Fruit fly (Drosophila melanogaster) whole organism, embryonic: ENCODE data around the gene CG15894.

ENCODE experiments used
- Bdp1 ChIP-seq: fragments of 200-800 bp; sonication (Bioruptor generic); optimal IDR thresholded peaks from 3 replicates; lab custom pipeline; 2016; ENCODE audit warnings: missing biosample characterization, missing genetic modification characterization
- Blimp-1 ChIP-seq: fragments of 200-800 bp; sonication (Bioruptor generic); optimal IDR thresholded peaks from 3 replicates; lab custom pipeline; 2018; ENCODE audit warnings: missing biosample characterization, missing genetic modification characterization, mild to moderate bottlenecking, moderate library complexity, missing genetic modification reagents
- Bteb2 ChIP-seq: fragments of 200-800 bp; sonication (Bioruptor generic); optimal IDR thresholded peaks from 2 replicates; lab custom pipeline; 2016; ENCODE audit warnings: missing biosample characterization, missing genetic modification characterization
- CG10543 ChIP-seq: fragments of 200-800 bp; sonication (Bioruptor generic); optimal IDR thresholded peaks from 3 replicates; lab custom pipeline; 2017; ENCODE audit warnings: missing biosample characterization, mild to moderate bottlenecking, missing genetic modification characterization, moderate library complexity
- CG10959 ChIP-seq: fragments of 200-800 bp; sonication (Bioruptor generic); IDR thresholded peaks from 2 replicates; pipeline ENCODE4 v1.3.6; 2022; ENCODE audit warnings: missing biosample characterization, missing genetic modification characterization
- CG11456 ChIP-seq: fragments of 200-800 bp; sonication (Bioruptor generic); IDR thresholded peaks from 3 replicates; pipeline ENCODE4 v1.3.6; 2022; ENCODE audit warnings: missing biosample characterization, missing genetic modification characterization
- CG11723 ChIP-seq: fragments of 200-800 bp; sonication (Bioruptor generic); optimal IDR thresholded peaks from 2 replicates; lab custom pipeline; 2017; ENCODE audit warnings: missing biosample characterization, mild to moderate bottlenecking, missing genetic modification characterization
- CG1647 ChIP-seq: fragments of 200-800 bp; sonication (Bioruptor generic); optimal IDR thresholded peaks from 3 replicates; lab custom pipeline; 2016; ENCODE audit warnings: missing biosample characterization, missing genetic modification characterization
- CG17359 ChIP-seq: fragments of 200-800 bp; sonication (Bioruptor generic); optimal IDR thresholded peaks from 3 replicates; lab custom pipeline; 2018; ENCODE audit warnings: missing biosample characterization, mild to moderate bottlenecking, missing genetic modification characterization, moderate library complexity
- CG17802 ChIP-seq: fragments of 200-800 bp; sonication (Bioruptor generic); optimal IDR thresholded peaks from 2 replicates; lab custom pipeline; 2018; ENCODE audit warnings: missing biosample characterization, mild to moderate bottlenecking, missing genetic modification characterization, moderate library complexity
- CG2129 ChIP-seq: fragments of 200-800 bp; sonication (Bioruptor generic); IDR thresholded peaks from 2 replicates; pipeline ENCODE4 v1.3.6; 2022; ENCODE audit warnings: missing biosample characterization, missing genetic modification characterization; ENCODE audit not compliant: partially characterized antibody
- CG2202 ChIP-seq: fragments of 200-800 bp; sonication (Bioruptor generic); optimal IDR thresholded peaks from 2 replicates; lab custom pipeline; 2018; ENCODE audit warnings: missing biosample characterization, mild to moderate bottlenecking, missing genetic modification characterization
- CG3995 ChIP-seq: fragments of 200-800 bp; sonication (Bioruptor generic); optimal IDR thresholded peaks from 3 replicates; lab custom pipeline; 2016; ENCODE audit warnings: missing biosample characterization, missing genetic modification characterization
- CG4282 ChIP-seq: fragments of 200-800 bp; sonication (Bioruptor generic); optimal IDR thresholded peaks from 2 replicates; lab custom pipeline; 2016; ENCODE audit warnings: missing biosample characterization, missing genetic modification characterization
- CG4730 ChIP-seq: fragments of 200-800 bp; sonication (Bioruptor generic); IDR thresholded peaks from 2 replicates; pipeline ENCODE4 v1.3.6; 2022; ENCODE audit warnings: missing biosample characterization, missing genetic modification characterization
- CG5180 ChIP-seq: fragments of 200-800 bp; sonication (Bioruptor generic); optimal IDR thresholded peaks from 3 replicates; lab custom pipeline; 2017; ENCODE audit warnings: missing biosample characterization, missing genetic modification characterization, mild to moderate bottlenecking, moderate library complexity, missing genetic modification reagents
- CG6683 ChIP-seq: fragments of 200-800 bp; sonication (Bioruptor generic); optimal IDR thresholded peaks from 2 replicates; lab custom pipeline; 2017; ENCODE audit warnings: missing biosample characterization, mild to moderate bottlenecking, missing genetic modification characterization, missing genetic modification reagents
- CG7745 ChIP-seq: fragments of 200-800 bp; sonication (Bioruptor generic); optimal IDR thresholded peaks from 2 replicates; lab custom pipeline; 2018; ENCODE audit warnings: missing biosample characterization, mild to moderate bottlenecking, missing genetic modification characterization, moderate library complexity
- CG8089 ChIP-seq: fragments of 200-800 bp; sonication (Bioruptor generic); optimal IDR thresholded peaks from 3 replicates; lab custom pipeline; 2016; ENCODE audit warnings: missing biosample characterization, missing genetic modification characterization
- CG8765 ChIP-seq: fragments of 200-800 bp; sonication (Bioruptor generic); IDR thresholded peaks from 2 replicates; pipeline ENCODE4 v1.3.6; 2022; ENCODE audit warnings: missing biosample characterization, missing genetic modification characterization
- CG9215 ChIP-seq: fragments of 200-800 bp; sonication (Bioruptor generic); IDR thresholded peaks from 2 replicates; pipeline ENCODE4 v1.3.6; 2022; ENCODE audit warnings: missing biosample characterization, missing genetic modification characterization
- H2.0 ChIP-seq: fragments of 200-800 bp; sonication (Bioruptor generic); IDR thresholded peaks from 2 replicates; pipeline ENCODE4 v1.3.6; 2022; ENCODE audit warnings: missing biosample characterization, missing genetic modification characterization
- HLHmδ ChIP-seq: fragments of 200-800 bp; sonication (Bioruptor generic); optimal IDR thresholded peaks from 2 replicates; lab custom pipeline; 2018; ENCODE audit warnings: missing biosample characterization, mild to moderate bottlenecking, missing genetic modification characterization, moderate library complexity
- Jarid2 ChIP-seq: fragments of 200-800 bp; sonication (Bioruptor generic); optimal IDR thresholded peaks from 3 replicates; lab custom pipeline; 2017; ENCODE audit warnings: mild to moderate bottlenecking, missing biosample characterization, missing genetic modification reagents, missing genetic modification characterization
- Lim3 ChIP-seq: fragments of 200-800 bp; sonication (Bioruptor generic); IDR thresholded peaks from 2 replicates; pipeline ENCODE4 v1.3.6; 2022; ENCODE audit warnings: missing biosample characterization, missing genetic modification characterization
- Mad ChIP-seq: fragments of 200-800 bp; sonication (Bioruptor generic); optimal IDR thresholded peaks from 2 replicates; lab custom pipeline; 2016; ENCODE audit warnings: missing biosample characterization, missing genetic modification characterization
- Nf-YA ChIP-seq: fragments of 200-800 bp; sonication (Bioruptor generic); IDR thresholded peaks from 2 replicates; pipeline ENCODE4 v1.3.6; 2022; ENCODE audit warnings: missing biosample characterization, missing genetic modification characterization
- Optix ChIP-seq: fragments of 200-800 bp; sonication (Bioruptor generic); IDR thresholded peaks from 3 replicates; pipeline ENCODE4 v1.3.6; 2022; ENCODE audit warnings: missing biosample characterization, missing genetic modification characterization
- Rfx ChIP-seq: fragments of 200-800 bp; sonication (Bioruptor generic); IDR thresholded peaks from 2 replicates; pipeline ENCODE4 v1.3.6; 2022; ENCODE audit warnings: missing biosample characterization, missing genetic modification characterization
- Six4 ChIP-seq: fragments of 200-800 bp; sonication (Bioruptor generic); optimal IDR thresholded peaks from 2 replicates; lab custom pipeline; 2016; ENCODE audit warnings: missing biosample characterization, missing genetic modification characterization
- Sry-β ChIP-seq: fragments of 200-800 bp; sonication (Bioruptor generic); optimal IDR thresholded peaks from 2 replicates; lab custom pipeline; 2018; ENCODE audit warnings: missing biosample characterization, mild to moderate bottlenecking, missing genetic modification characterization, moderate library complexity
- ac ChIP-seq: fragments of 200-800 bp; sonication (Bioruptor generic); optimal IDR thresholded peaks from 3 replicates; lab custom pipeline; 2017; ENCODE audit warnings: missing biosample characterization, mild to moderate bottlenecking, missing genetic modification characterization
- aop ChIP-seq: fragments of 200-800 bp; sonication (Bioruptor generic); IDR thresholded peaks from 2 replicates; pipeline ENCODE4 v1.3.6; 2022; ENCODE audit warnings: missing biosample characterization, missing genetic modification characterization
- ap ChIP-seq: fragments of 200-800 bp; sonication (Bioruptor generic); IDR thresholded peaks from 2 replicates; pipeline ENCODE4 v1.3.6; 2022; ENCODE audit warnings: missing biosample characterization, missing genetic modification characterization
- ase ChIP-seq: fragments of 200-800 bp; sonication (Bioruptor generic); IDR thresholded peaks from 3 replicates; pipeline ENCODE4 v1.3.6; 2022; ENCODE audit warnings: missing biosample characterization, missing genetic modification characterization
- da ChIP-seq: fragments of 200-800 bp; sonication (Bioruptor generic); optimal IDR thresholded peaks from 2 replicates; lab custom pipeline; 2016; ENCODE audit warnings: missing biosample characterization, missing genetic modification characterization
- danr ChIP-seq: fragments of 200-800 bp; sonication (Bioruptor generic); IDR thresholded peaks from 2 replicates; pipeline ENCODE4 v1.3.6; 2022; ENCODE audit warnings: missing biosample characterization, missing genetic modification characterization
- ems ChIP-seq: fragments of 200-800 bp; sonication (Bioruptor generic); optimal IDR thresholded peaks from 3 replicates; lab custom pipeline; 2016; ENCODE audit warnings: missing biosample characterization, missing genetic modification characterization
- gsb ChIP-seq: fragments of 200-800 bp; sonication (Bioruptor generic); IDR thresholded peaks from 2 replicates; pipeline ENCODE4 v1.3.6; 2022; ENCODE audit warnings: missing biosample characterization, missing genetic modification characterization
- inv ChIP-seq: fragments of 200-800 bp; sonication (Bioruptor generic); IDR thresholded peaks from 2 replicates; pipeline ENCODE4 v1.3.6; 2022; ENCODE audit warnings: missing biosample characterization, missing genetic modification characterization; ENCODE audit not compliant: partially characterized antibody
- luna ChIP-seq: fragments of 200-800 bp; sonication (Bioruptor generic); optimal IDR thresholded peaks from 2 replicates; lab custom pipeline; 2016; ENCODE audit warnings: missing biosample characterization, missing genetic modification characterization
- oc ChIP-seq: fragments of 200-800 bp; sonication (Bioruptor generic); optimal IDR thresholded peaks from 2 replicates; lab custom pipeline; 2018; ENCODE audit warnings: missing biosample characterization, mild to moderate bottlenecking, missing genetic modification characterization, moderate library complexity
- pfk ChIP-seq: fragments of 200-800 bp; sonication (Bioruptor generic); optimal IDR thresholded peaks from 2 replicates; lab custom pipeline; 2018; ENCODE audit warnings: missing biosample characterization, mild to moderate bottlenecking, missing genetic modification characterization, moderate library complexity
- prd ChIP-seq, 3 experiments: fragments of >200 bp in 2 of 3; fragments of 200-800 bp in 1 of 3; sonication (Bioruptor generic) in 1 of 3; optimal IDR thresholded peaks in 2 of 3; IDR thresholded peaks in 1 of 3; 2 replicates in 2 of 3; 3 replicates in 1 of 3; pipeline versions ENCODE4 v1.3.6 to Lab custom; 2017 to 2022; ENCODE audit warnings: missing biosample characterization in 1 of 3, missing genetic modification characterization in 1 of 3
- ssp ChIP-seq: fragments of 200-800 bp; sonication (Bioruptor generic); IDR thresholded peaks from 2 replicates; pipeline ENCODE4 v1.3.6; 2022; ENCODE audit warnings: missing biosample characterization, missing genetic modification characterization
- stwl ChIP-seq: fragments of 200-800 bp; sonication (Bioruptor generic); optimal IDR thresholded peaks from 3 replicates; lab custom pipeline; 2018; ENCODE audit warnings: missing biosample characterization, mild to moderate bottlenecking, missing genetic modification characterization, moderate library complexity
- tll ChIP-seq, 2 experiments: fragments of 200-800 bp in 1 of 2; fragments of >200 bp in 1 of 2; sonication (Bioruptor generic) in 1 of 2; optimal IDR thresholded peaks; 2 replicates each; lab custom pipeline; 2017 to 2019; ENCODE audit warnings: missing biosample characterization in 2 of 2, missing genetic modification characterization in 2 of 2, mild to moderate bottlenecking in 1 of 2, moderate library complexity in 1 of 2
- tna ChIP-seq: fragments of 200-800 bp; sonication (Bioruptor generic); IDR thresholded peaks from 2 replicates; pipeline ENCODE4 v1.3.6; 2022; ENCODE audit warnings: missing biosample characterization, missing genetic modification characterization; ENCODE audit not compliant: partially characterized antibody
- vfl ChIP-seq: fragments of 200-800 bp; sonication (Bioruptor generic); optimal IDR thresholded peaks from 2 replicates; lab custom pipeline; 2016; ENCODE audit warnings: missing biosample characterization, missing genetic modification characterization
- vnd ChIP-seq: fragments of 200-800 bp; sonication (Bioruptor generic); IDR thresholded peaks from 3 replicates; pipeline ENCODE4 v1.3.6; 2022; ENCODE audit warnings: missing biosample characterization, missing genetic modification characterization; ENCODE audit not compliant: partially characterized antibody

Gene CG15894

dm6 chrX:6267187-6267711 lies 41.8 kb upstream of the CG15894 start, which contains the start of gene schlank (continued):
- no peak for TF ChIP-seq CG5180 (GFP tag; lab: Kevin White, UChicago)
- peak; percentile 47 for TF ChIP-seq CG8089
- TF ChIP-seq prd (optimal IDR thresholded peaks at IDR 0.05; lab: Kevin White, UChicago) = no peak
- TF ChIP-seq prd (GFP tag; IDR thresholded peaks at IDR 0.05; lab: Robert Waterston, UW) = peak; percentile 81
- peak; percentile 32 for TF ChIP-seq stwl (tag; lab: Kevin White, UChicago)
- no peak for TF ChIP-seq CG6683 (GFP tag; lab: Kevin White, UChicago)
- no peak for TF ChIP-seq CG3995 (GFP tag; lab: Kevin White, UChicago)
- no peak for TF ChIP-seq tna (GFP tag; lab: Robert Waterston, UW)
- no peak for TF ChIP-seq CG10959 (GFP tag; lab: Robert Waterston, UW)
- TF ChIP-seq ap (GFP tag; lab: Robert Waterston, UW) = 0 out of 2 replicates have a peak, but pooled peaks have one; percentile 42
- no peak for TF ChIP-seq gsb (GFP tag; lab: Robert Waterston, UW)
- TF ChIP-seq HLHmδ (GFP tag; lab: Kevin White, UChicago) = no peak
- TF ChIP-seq CG10543 (GFP tag; lab: Kevin White, UChicago) = peak; percentile 49
- no peak for TF ChIP-seq CG7745
- TF ChIP-seq vnd (GFP tag; lab: Robert Waterston, UW) = no peak
- TF ChIP-seq CG17359 (tag; lab: Kevin White, UChicago) = peak; percentile 53
- TF ChIP-seq CG9215 = peak; percentile 48; the same call in 1 of the 2 replicates
- TF ChIP-seq Optix (GFP tag; lab: Robert Waterston, UW) = peak; percentile 63; the same call in 2 of the 3 replicates
- TF ChIP-seq Blimp-1 (GFP tag; lab: Kevin White, UChicago) = no peak
- peak; percentile 38 for TF ChIP-seq CG4282 (GFP tag; lab: Kevin White, UChicago)
- no peak for TF ChIP-seq CG4730
- no peak for TF ChIP-seq Nf-YA
- no peak for TF ChIP-seq da (GFP tag; lab: Kevin White, UChicago)
- no peak for TF ChIP-seq CG2129 (GFP tag; lab: Robert Waterston, UW)
- no peak for TF ChIP-seq Jarid2 (GFP tag; lab: Kevin White, UChicago)
- TF ChIP-seq inv = no peak
- TF ChIP-seq Rfx (GFP tag; lab: Robert Waterston, UW) = peak; percentile 67
- TF ChIP-seq luna = no peak
- no peak for TF ChIP-seq Sry-β (GFP tag; lab: Kevin White, UChicago)
- TF ChIP-seq ase = peak; percentile 30; the same call in 1 of the 3 replicates
- TF ChIP-seq pfk (GFP tag; lab: Kevin White, UChicago) = no peak
- TF ChIP-seq H2.0 (GFP tag; lab: Robert Waterston, UW) = peak; percentile 63
- peak; percentile 8 for TF ChIP-seq Six4 (GFP tag; lab: Kevin White, UChicago)
- TF ChIP-seq Bteb2 (GFP tag; lab: Kevin White, UChicago) = no peak
- no peak for TF ChIP-seq CG2202 (tag; lab: Kevin White, UChicago)
- TF ChIP-seq ssp = peak; percentile 76
- TF ChIP-seq CG11723 (GFP tag; lab: Kevin White, UChicago) = peak; percentile 28
- no peak for TF ChIP-seq Mad (GFP tag; lab: Kevin White, UChicago)
- 0 out of 2 replicates have a peak, but pooled peaks have one; percentile 20 for TF ChIP-seq aop (GFP tag; lab: Robert Waterston, UW)
- TF ChIP-seq CG17802 (tag; lab: Kevin White, UChicago) = no peak
- peak; percentile 13 to 60 for TF ChIP-seq tll (GFP tag; optimal IDR thresholded peaks at IDR 0.05; lab: Kevin White, UChicago)
- no peak for TF ChIP-seq ac (GFP tag; lab: Kevin White, UChicago)
- TF ChIP-seq CG11456 (GFP tag; lab: Robert Waterston, UW) = peak; percentile 60; the same call in 1 of the 3 replicates
- TF ChIP-seq oc (tag; lab: Kevin White, UChicago) = no peak
- no peak for TF ChIP-seq danr (GFP tag; lab: Robert Waterston, UW)
- TF ChIP-seq Lim3 = no peak
- peak; percentile 51 for TF ChIP-seq vfl
- TF ChIP-seq ems (GFP tag; lab: Kevin White, UChicago) = peak; percentile 28
- TF ChIP-seq CG8765 = no peak
- TF ChIP-seq CG1647 = no peak
- peak; percentile 17 for TF ChIP-seq Bdp1 (GFP tag; lab: Kevin White, UChicago)
